Worm (Caenorhabditis elegans) whole organism, early embryonic: ENCODE data around the gene Y57G11C.1130.
"Not testable (repeated sequence)": the region's sequence is repeated elsewhere in the genome, so short reads cannot be mapped to it uniquely, and the experiment has no call there.

Experiments
- F13C5.2 ChIP-seq: sonication (generic microtip); optimal IDR thresholded peaks from 2 replicates; lab custom pipeline; 2017; ENCODE audit warnings: mild to moderate bottlenecking, missing genetic modification characterization, inconsistent platforms, missing compliant biosample characterization
- ama-1 ChIP-seq: fragments of 150-350 bp; optimal IDR thresholded peaks from 2 replicates; lab custom pipeline; 2014
- hmbx-1 ChIP-seq: sonication (generic microtip); optimal IDR thresholded peaks from 2 replicates; lab custom pipeline; 2016; ENCODE audit warnings: mild to moderate bottlenecking, missing genetic modification characterization, missing compliant biosample characterization
- sea-1 ChIP-seq: fragments of 200-800 bp; sonication (Bioruptor generic); conservative IDR thresholded peaks from 2 replicates; pipeline ENCODE4 v1.3.6; 2022; ENCODE audit warnings: missing genetic modification characterization, missing compliant biosample characterization
- tra-4 ChIP-seq: sonication (generic microtip); optimal IDR thresholded peaks from 2 replicates; lab custom pipeline; 2017; ENCODE audit warnings: missing genetic modification characterization, missing compliant biosample characterization

- TF ChIP-seq sea-1 (GFP tag; lab: Robert Waterston, UW); tra-4 (tag; lab: Kevin White, UChicago); F13C5.2 (tag; lab: Kevin White, UChicago); hmbx-1; ama-1 (lab: Kevin White, UChicago): not testable (repeated sequence)
These were observed 7.9 kb upstream of the Y57G11C.1130 start, which contains the start of gene Y57G11C.51 for ce11 chrIV:14774454-14774853.
